Worm (Caenorhabditis elegans): Measurements from ENCODE around the gene efl-3.

- TF ChIP-seq ceh-79 (tag; optimal IDR thresholded peaks at IDR 0.05) (no peak), nfya-1 (tag; optimal IDR thresholded peaks at IDR 0.05; ENCODE audit: borderline replicate concordance, insufficient read depth) (no peak), ama-1 (optimal IDR thresholded peaks at IDR 0.05) (no peak), ama-1 (GFP tag; optimal IDR thresholded peaks at IDR 0.05) (no peak), B0261.1 (tag; optimal IDR thresholded peaks at IDR 0.05) (no peak), efl-1 (GFP tag; optimal IDR thresholded peaks at IDR 0.05) (no peak), hrde-1 (tag; optimal IDR thresholded peaks at IDR 0.05; ENCODE audit: borderline replicate concordance) (no peak), Y53F4B.3 (GFP tag; IDR thresholded peaks at IDR 0.05) (no peak)
Observed at ce11 chrII:8444007-8444406, 31.5 kb downstream of the efl-3 start, which contains the start of gene evl-20.
